Fruit fly (Drosophila melanogaster) whole organism, embryonic: ENCODE results near the gene NijC.

Experiments
- ATbp ChIP-seq: fragments of 200-800 bp; sonication (Bioruptor generic); optimal IDR thresholded peaks from 2 replicates; lab custom pipeline; 2017; ENCODE audit warnings: missing biosample characterization, mild to moderate bottlenecking, missing genetic modification characterization, missing genetic modification reagents
- CG10543 ChIP-seq: fragments of 200-800 bp; sonication (Bioruptor generic); optimal IDR thresholded peaks from 3 replicates; lab custom pipeline; 2017; ENCODE audit warnings: missing biosample characterization, mild to moderate bottlenecking, missing genetic modification characterization, moderate library complexity
- CG12071 ChIP-seq: fragments of 200-800 bp; sonication (Bioruptor generic); optimal IDR thresholded peaks from 3 replicates; lab custom pipeline; 2018; ENCODE audit warnings: missing biosample characterization, mild to moderate bottlenecking, missing genetic modification characterization
- CG1529 ChIP-seq: fragments of 200-800 bp; sonication (Bioruptor generic); optimal IDR thresholded peaks from 3 replicates; lab custom pipeline; 2018; ENCODE audit warnings: missing biosample characterization, missing genetic modification characterization
- CG15479 ChIP-seq: fragments of 200-800 bp; sonication (Bioruptor generic); optimal IDR thresholded peaks from 3 replicates; lab custom pipeline; 2019; ENCODE audit warnings: missing biosample characterization, mild to moderate bottlenecking, missing genetic modification characterization, moderate library complexity
- CG15601 ChIP-seq: fragments of 200-800 bp; sonication (Bioruptor generic); optimal IDR thresholded peaks from 3 replicates; lab custom pipeline; 2019; ENCODE audit warnings: missing biosample characterization, mild to moderate bottlenecking, missing genetic modification characterization, moderate library complexity
- CG15696 ChIP-seq: fragments of 200-800 bp; sonication (Bioruptor generic); optimal IDR thresholded peaks from 2 replicates; lab custom pipeline; 2019; ENCODE audit warnings: missing biosample characterization, mild to moderate bottlenecking, missing genetic modification characterization, moderate library complexity
- CG16779 ChIP-seq: fragments of 200-800 bp; sonication (Bioruptor generic); IDR thresholded peaks from 2 replicates; pipeline ENCODE4 v1.3.6; 2022; ENCODE audit warnings: missing biosample characterization, missing genetic modification characterization
- CG17359 ChIP-seq: fragments of 200-800 bp; sonication (Bioruptor generic); optimal IDR thresholded peaks from 3 replicates; lab custom pipeline; 2018; ENCODE audit warnings: missing biosample characterization, mild to moderate bottlenecking, missing genetic modification characterization, moderate library complexity
- CG4707 ChIP-seq: fragments of 200-800 bp; sonication (Bioruptor generic); optimal IDR thresholded peaks from 2 replicates; lab custom pipeline; 2018; ENCODE audit warnings: missing biosample characterization, mild to moderate bottlenecking, missing genetic modification characterization, moderate library complexity
- CG5180 ChIP-seq: fragments of 200-800 bp; sonication (Bioruptor generic); optimal IDR thresholded peaks from 3 replicates; lab custom pipeline; 2017; ENCODE audit warnings: missing biosample characterization, missing genetic modification characterization, mild to moderate bottlenecking, moderate library complexity, missing genetic modification reagents
- CG6254 ChIP-seq: fragments of 200-800 bp; sonication (Bioruptor generic); optimal IDR thresholded peaks from 3 replicates; lab custom pipeline; 2017; ENCODE audit warnings: mild to moderate bottlenecking, missing biosample characterization, missing genetic modification reagents, missing genetic modification characterization
- CG6813 ChIP-seq: fragments of 200-800 bp; sonication (Bioruptor generic); optimal IDR thresholded peaks from 2 replicates; lab custom pipeline; 2017; ENCODE audit warnings: missing biosample characterization, missing genetic modification characterization, mild to moderate bottlenecking, moderate library complexity, missing genetic modification reagents
- CG7556 ChIP-seq: fragments of 200-800 bp; sonication (Bioruptor generic); optimal IDR thresholded peaks from 2 replicates; lab custom pipeline; 2017; ENCODE audit warnings: missing biosample characterization, mild to moderate bottlenecking, missing genetic modification characterization
- CG7987 ChIP-seq: fragments of 200-800 bp; sonication (Bioruptor generic); optimal IDR thresholded peaks from 2 replicates; lab custom pipeline; 2018; ENCODE audit warnings: missing biosample characterization, mild to moderate bottlenecking, missing genetic modification characterization, moderate library complexity
- CG8359 ChIP-seq: fragments of 200-800 bp; sonication (Bioruptor generic); optimal IDR thresholded peaks from 2 replicates; lab custom pipeline; 2017; ENCODE audit warnings: missing biosample characterization, mild to moderate bottlenecking, missing genetic modification characterization, borderline replicate concordance
- CG8765 ChIP-seq: fragments of 200-800 bp; sonication (Bioruptor generic); IDR thresholded peaks from 2 replicates; pipeline ENCODE4 v1.3.6; 2022; ENCODE audit warnings: missing biosample characterization, missing genetic modification characterization
- CoRest ChIP-seq: fragments of 200-800 bp; sonication (Bioruptor generic); optimal IDR thresholded peaks from 3 replicates; lab custom pipeline; 2018; ENCODE audit warnings: missing biosample characterization, mild to moderate bottlenecking, missing genetic modification characterization, moderate library complexity
- Dfd ChIP-seq, 2 experiments: fragments of >200 bp; optimal IDR thresholded peaks; 2 replicates each; lab custom pipeline; 2017; ENCODE audit warnings: missing biosample characterization in 2 of 2, missing genetic modification characterization in 2 of 2
- HHEX ChIP-seq: fragments of 200-800 bp; sonication (Bioruptor generic); optimal IDR thresholded peaks from 3 replicates; lab custom pipeline; 2017; ENCODE audit warnings: missing biosample characterization, mild to moderate bottlenecking, missing genetic modification characterization, missing genetic modification reagents
- HLHmδ ChIP-seq: fragments of 200-800 bp; sonication (Bioruptor generic); optimal IDR thresholded peaks from 2 replicates; lab custom pipeline; 2018; ENCODE audit warnings: missing biosample characterization, mild to moderate bottlenecking, missing genetic modification characterization, moderate library complexity
- Hr78 ChIP-seq, 2 experiments: fragments of 200-800 bp in 1 of 2; fragments of >200 bp in 1 of 2; sonication (Bioruptor generic) in 1 of 2; optimal IDR thresholded peaks; 2 replicates each; lab custom pipeline; 2017 to 2019; ENCODE audit warnings: missing biosample characterization in 2 of 2, missing genetic modification characterization in 2 of 2, mild to moderate bottlenecking in 1 of 2, moderate library complexity in 1 of 2
- MTF-1 ChIP-seq: fragments of 200-800 bp; sonication (Bioruptor generic); optimal IDR thresholded peaks from 2 replicates; lab custom pipeline; 2018; ENCODE audit warnings: missing biosample characterization, mild to moderate bottlenecking, missing genetic modification characterization, borderline replicate concordance
- Med ChIP-seq: fragments of 200-800 bp; sonication (Bioruptor generic); peaks from one replicate; lab custom pipeline; 2016; ENCODE audit warnings: missing biosample characterization, missing genetic modification characterization, mild to moderate bottlenecking, inconsistent platforms, moderate library complexity
- NC2α ChIP-seq: fragments of 200-800 bp; sonication (Bioruptor generic); optimal IDR thresholded peaks from 2 replicates; lab custom pipeline; 2016; ENCODE audit warnings: missing biosample characterization, missing genetic modification characterization
- amos ChIP-seq: fragments of 200-800 bp; sonication (Bioruptor generic); IDR thresholded peaks from 2 replicates; pipeline ENCODE4 v1.3.6; 2022; ENCODE audit warnings: missing biosample characterization, missing genetic modification characterization; ENCODE audit not compliant: partially characterized antibody
- ap ChIP-seq: fragments of 200-800 bp; sonication (Bioruptor generic); IDR thresholded peaks from 2 replicates; pipeline ENCODE4 v1.3.6; 2022; ENCODE audit warnings: missing biosample characterization, missing genetic modification characterization
- br ChIP-seq: fragments of >200 bp; optimal IDR thresholded peaks from 2 replicates; lab custom pipeline; 2017
- bsh ChIP-seq, 2 experiments: fragments of 200-800 bp; sonication (Bioruptor generic); optimal IDR thresholded peaks; 2 replicates each; lab custom pipeline; 2017 to 2018; ENCODE audit warnings: mild to moderate bottlenecking in 2 of 2, missing biosample characterization in 2 of 2, missing genetic modification characterization in 2 of 2, moderate library complexity in 1 of 2
- ci ChIP-seq: fragments of 200-800 bp; sonication (Bioruptor generic); IDR thresholded peaks from 3 replicates; pipeline ENCODE4 v1.3.6; 2022; ENCODE audit warnings: missing biosample characterization, missing genetic modification characterization
- danr ChIP-seq: fragments of 200-800 bp; sonication (Bioruptor generic); IDR thresholded peaks from 2 replicates; pipeline ENCODE4 v1.3.6; 2022; ENCODE audit warnings: missing biosample characterization, missing genetic modification characterization
- dmrt11E ChIP-seq: fragments of 200-800 bp; sonication (Bioruptor generic); optimal IDR thresholded peaks from 3 replicates; lab custom pipeline; 2018; ENCODE audit warnings: missing biosample characterization, mild to moderate bottlenecking, missing genetic modification characterization, moderate library complexity
- exex ChIP-seq: fragments of 200-800 bp; sonication (Bioruptor generic); optimal IDR thresholded peaks from 4 replicates; lab custom pipeline; 2018; ENCODE audit warnings: missing biosample characterization, mild to moderate bottlenecking, missing genetic modification characterization, moderate library complexity
- fd64A ChIP-seq: fragments of 200-800 bp; sonication (Bioruptor generic); optimal IDR thresholded peaks from 3 replicates; lab custom pipeline; 2018; ENCODE audit warnings: missing biosample characterization, mild to moderate bottlenecking, missing genetic modification characterization
- ftz-f1 ChIP-seq: fragments of 200-800 bp; sonication (Bioruptor generic); optimal IDR thresholded peaks from 2 replicates; lab custom pipeline; 2016; ENCODE audit warnings: missing biosample characterization, missing genetic modification characterization
- jing ChIP-seq: fragments of 200-800 bp; sonication (Bioruptor generic); optimal IDR thresholded peaks from 2 replicates; lab custom pipeline; 2018; ENCODE audit warnings: missing biosample characterization, mild to moderate bottlenecking, missing genetic modification characterization
- kni ChIP-seq: fragments of 200-800 bp; sonication (Bioruptor generic); optimal IDR thresholded peaks from 3 replicates; lab custom pipeline; 2017; ENCODE audit warnings: mild to moderate bottlenecking, missing biosample characterization, missing genetic modification reagents, missing genetic modification characterization
- nerfin-1 ChIP-seq: fragments of 200-800 bp; sonication (Bioruptor generic); optimal IDR thresholded peaks from 3 replicates; lab custom pipeline; 2019; ENCODE audit warnings: missing biosample characterization, mild to moderate bottlenecking, missing genetic modification characterization, moderate library complexity
- oc ChIP-seq: fragments of 200-800 bp; sonication (Bioruptor generic); optimal IDR thresholded peaks from 2 replicates; lab custom pipeline; 2018; ENCODE audit warnings: missing biosample characterization, mild to moderate bottlenecking, missing genetic modification characterization, moderate library complexity
- p53 ChIP-seq: fragments of 200-800 bp; sonication (Bioruptor generic); optimal IDR thresholded peaks from 2 replicates; lab custom pipeline; 2016; ENCODE audit warnings: missing biosample characterization, missing genetic modification characterization
- pan ChIP-seq, 4 experiments: fragments of >200 bp in 3 of 4; fragments of 200-800 bp in 1 of 4; sonication (Bioruptor generic) in 1 of 4; optimal IDR thresholded peaks in 3 of 4; IDR thresholded peaks in 1 of 4; 2 replicates each; pipeline versions ENCODE4 v1.3.6 to Lab custom; 2017 to 2022; ENCODE audit warnings: missing biosample characterization in 2 of 4, missing genetic modification characterization in 2 of 4, mixed read lengths in 1 of 4
- peb ChIP-seq: fragments of 200-800 bp; sonication (Bioruptor generic); IDR thresholded peaks from 2 replicates; pipeline ENCODE4 v1.3.6; 2022; ENCODE audit warnings: missing biosample characterization, missing genetic modification characterization
- sens ChIP-seq: fragments of 200-800 bp; sonication (Bioruptor generic); peaks from one replicate; lab custom pipeline; 2016; ENCODE audit warnings: missing biosample characterization, missing genetic modification characterization
- seq ChIP-seq: fragments of 200-800 bp; sonication (Bioruptor generic); IDR thresholded peaks from 2 replicates; pipeline ENCODE4 v1.3.6; 2022; ENCODE audit warnings: missing biosample characterization, missing genetic modification characterization
- sob ChIP-seq: fragments of 200-800 bp; sonication (Bioruptor generic); IDR thresholded peaks from 2 replicates; pipeline ENCODE4 v1.3.6; 2022; ENCODE audit warnings: missing biosample characterization, missing genetic modification characterization
- tna ChIP-seq: fragments of 200-800 bp; sonication (Bioruptor generic); IDR thresholded peaks from 2 replicates; pipeline ENCODE4 v1.3.6; 2022; ENCODE audit warnings: missing biosample characterization, missing genetic modification characterization; ENCODE audit not compliant: partially characterized antibody
- vvl ChIP-seq: fragments of 200-800 bp; sonication (Bioruptor generic); IDR thresholded peaks from 2 replicates; pipeline ENCODE4 v1.3.6; 2022; ENCODE audit warnings: missing biosample characterization, missing genetic modification characterization

The NijC gene

DNA sequence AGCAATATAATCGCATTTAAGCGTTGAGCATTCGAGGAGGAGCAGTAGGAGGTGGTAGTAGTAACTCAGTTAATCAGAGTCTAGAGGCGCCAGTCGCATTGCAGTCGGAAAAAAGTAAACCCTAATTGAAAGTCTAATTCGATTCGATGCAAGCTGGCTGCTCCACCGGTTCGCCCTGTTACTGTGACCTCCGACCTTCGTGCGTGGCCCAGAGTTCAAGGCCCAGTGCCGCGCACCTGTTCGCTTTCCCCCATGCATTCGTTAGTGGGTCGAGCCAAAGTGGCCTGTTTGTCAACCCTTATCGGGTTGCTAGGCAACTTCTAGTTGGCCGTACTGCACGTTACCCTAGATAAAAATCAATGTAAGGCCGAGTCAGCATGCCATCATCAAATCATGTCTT is 5.5 kb downstream of the NijC start:
- peak in 1 of 2 experiments; percentile 99 for TF ChIP-seq Hr78 (GFP tag; optimal IDR thresholded peaks at IDR 0.05; lab: Kevin White, UChicago)
- 0 out of 2 replicates have a peak, but pooled peaks have one; percentile 32 for TF ChIP-seq CG16779 (GFP tag; lab: Robert Waterston, UW)
- TF ChIP-seq ftz-f1 (GFP tag; lab: Kevin White, UChicago) = peak; percentile 42
- TF ChIP-seq ap (GFP tag; lab: Robert Waterston, UW) = no peak

dm6 chr3R:12701257-12701656 is 6.3 kb downstream of the NijC start:
- TF ChIP-seq CG8765 (GFP tag; lab: Robert Waterston, UW) (no peak), CG8359 (GFP tag; lab: Kevin White, UChicago) (peak; percentile 6), HLHmδ (GFP tag; lab: Kevin White, UChicago) (peak; percentile 9), nerfin-1 (peak; percentile 36), danr (no peak), vvl (GFP tag; lab: Robert Waterston, UW) (peak; percentile 37; the same call in 1 of the 2 replicates), exex (peak; percentile 11), br (lab: Kevin White, UChicago) (no peak), peb (GFP tag; lab: Robert Waterston, UW) (no peak), CG15479 (no peak), pan (optimal IDR thresholded peaks at IDR 0.05; lab: Kevin White, UChicago) (no peak), pan (GFP tag; optimal IDR thresholded peaks at IDR 0.05 in 1 of 2, IDR thresholded peaks at IDR 0.05 in 1 of 2) (no peak), CG5180 (GFP tag; lab: Kevin White, UChicago) (peak; percentile 16), CG15601 (peak; percentile 27), amos (GFP tag; lab: Robert Waterston, UW) (no peak), tna (no peak), CG7556 (GFP tag; lab: Kevin White, UChicago) (no peak), sens (peak; percentile 78), ATbp (GFP tag; lab: Kevin White, UChicago) (peak; percentile 27), CoRest (tag; lab: Kevin White, UChicago) (no peak), kni (peak; percentile 16), sob (GFP tag; lab: Robert Waterston, UW) (no peak), NC2α (no peak), CG17359 (tag; lab: Kevin White, UChicago) (peak; percentile 35), HHEX (GFP tag; lab: Kevin White, UChicago) (peak; percentile 35), dmrt11E (tag; lab: Kevin White, UChicago) (peak; percentile 27), CG12071 (GFP tag; lab: Kevin White, UChicago) (peak; percentile 4), Med (GFP tag; lab: Kevin White, UChicago) (peak; percentile 35), CG1529 (GFP tag; lab: Kevin White, UChicago) (peak; percentile 35), CG10543 (GFP tag; lab: Kevin White, UChicago) (no peak), oc (tag; lab: Kevin White, UChicago) (peak; percentile 53), MTF-1 (peak; percentile 46), fd64A (GFP tag; lab: Kevin White, UChicago) (peak; percentile 69), CG15696 (tag; lab: Kevin White, UChicago) (peak; percentile 36), CG6254 (GFP tag; lab: Kevin White, UChicago) (no peak), CG6813 (peak; percentile 35), jing (GFP tag; lab: Kevin White, UChicago) (no peak), ci (GFP tag; lab: Robert Waterston, UW) (peak; percentile 38; the same call in 1 of the 3 replicates), Dfd (GFP tag; optimal IDR thresholded peaks at IDR 0.05; lab: Kevin White, UChicago) (no peak), p53 (GFP tag; lab: Kevin White, UChicago) (no peak), seq (GFP tag; lab: Robert Waterston, UW) (0 out of 2 replicates have a peak, but pooled peaks have one; percentile 17), CG7987 (peak; percentile 9), CG4707 (GFP tag; lab: Kevin White, UChicago) (no peak), bsh (GFP tag; optimal IDR thresholded peaks at IDR 0.05; lab: Kevin White, UChicago) (peak in 1 of 2 experiments; percentile 44)
